Fruit fly (Drosophila melanogaster): Measurements from ENCODE around the gene SCaMC.

Gene SCaMC

dm6 chr3L:12455034-12455433, 40.4 kb upstream of the SCaMC start (continued):
- peak; percentile 74 for TF ChIP-seq Eip78C (GFP tag)
- peak; percentile 13 for TF ChIP-seq Met (GFP tag; optimal IDR thresholded peaks at IDR 0.05)
- TF ChIP-seq CG3919 (GFP tag; optimal IDR thresholded peaks at IDR 0.05) = peak; percentile 25
- no peak for TF ChIP-seq Hr4 (GFP tag; optimal IDR thresholded peaks at IDR 0.05)
- TF ChIP-seq Ets21C (GFP tag; optimal IDR thresholded peaks at IDR 0.05) = no peak
- no peak for TF ChIP-seq Eip75B (GFP tag; optimal IDR thresholded peaks at IDR 0.05)
- TF ChIP-seq Sox102F (GFP tag; optimal IDR thresholded peaks at IDR 0.05) = no peak
- no peak for TF ChIP-seq Sox15 (GFP tag; optimal IDR thresholded peaks at IDR 0.05)
- peak; percentile 24 for TF ChIP-seq pdm3 (GFP tag; optimal IDR thresholded peaks at IDR 0.05)
- no peak for TF ChIP-seq fkh (GFP tag; optimal IDR thresholded peaks at IDR 0.05)
- no peak for TF ChIP-seq eg (GFP tag; IDR thresholded peaks at IDR 0.05)
- TF ChIP-seq CG6163 (GFP tag; IDR thresholded peaks at IDR 0.05) = no peak
- TF ChIP-seq CG32006 (GFP tag; optimal IDR thresholded peaks at IDR 0.05) = peak; percentile 49
- peak; percentile 56 for TF ChIP-seq svp (GFP tag)
- peak; percentile 51 for TF ChIP-seq CG3032 (tag; optimal IDR thresholded peaks at IDR 0.05)
- no peak for TF ChIP-seq Lpt (GFP tag; optimal IDR thresholded peaks at IDR 0.05)
- TF ChIP-seq CG6276 (GFP tag; optimal IDR thresholded peaks at IDR 0.05) = no peak
- TF ChIP-seq acj6 (GFP tag; optimal IDR thresholded peaks at IDR 0.05) = peak; percentile 34
- TF ChIP-seq Smox (GFP tag; optimal IDR thresholded peaks at IDR 0.05) = no peak
- TF ChIP-seq CG15336 (GFP tag; IDR thresholded peaks at IDR 0.05) = no peak
- no peak for TF ChIP-seq fd85E (GFP tag; optimal IDR thresholded peaks at IDR 0.05)
- TF ChIP-seq Blimp-1 (GFP tag; optimal IDR thresholded peaks at IDR 0.05) = no peak
- TF ChIP-seq lz (GFP tag; optimal IDR thresholded peaks at IDR 0.05) = no peak
- TF ChIP-seq achi (GFP tag; optimal IDR thresholded peaks at IDR 0.05) = peak; percentile 32
- TF ChIP-seq CG11902 (GFP tag; optimal IDR thresholded peaks at IDR 0.05) = no peak
- peak; percentile 14 to 52 for TF ChIP-seq ss (GFP tag; optimal IDR thresholded peaks at IDR 0.05)
- peak; percentile 13 for TF ChIP-seq Sox14 (GFP tag; optimal IDR thresholded peaks at IDR 0.05)
- no peak for TF ChIP-seq CG7368 (GFP tag; optimal IDR thresholded peaks at IDR 0.05)
- no peak for TF ChIP-seq CG9139 (GFP tag; optimal IDR thresholded peaks at IDR 0.05)
- TF ChIP-seq Gug (GFP tag; IDR thresholded peaks at IDR 0.05) = no peak
- TF ChIP-seq CG6854 (GFP tag; optimal IDR thresholded peaks at IDR 0.05) = no peak
- TF ChIP-seq CG10631 (GFP tag; optimal IDR thresholded peaks at IDR 0.05) = no peak
- no peak for TF ChIP-seq CG1621 (tag; optimal IDR thresholded peaks at IDR 0.05)
- no peak for TF ChIP-seq vri (GFP tag; optimal IDR thresholded peaks at IDR 0.05)
- peak; percentile 32 for TF ChIP-seq OdsH (GFP tag; optimal IDR thresholded peaks at IDR 0.05)
- TF ChIP-seq salr (GFP tag; optimal IDR thresholded peaks at IDR 0.05) = peak in 1 of 2 experiments; percentile 21
- peak; percentile 2 for TF ChIP-seq dsx (GFP tag; optimal IDR thresholded peaks at IDR 0.05; ENCODE audit: poor library complexity, severe bottlenecking)
- TF ChIP-seq CG4318 (GFP tag; optimal IDR thresholded peaks at IDR 0.05) = no peak

dm6 chr3L:12453529-12453928, 38.9 kb upstream of the SCaMC start:
- no peak for TF ChIP-seq pdm3 (GFP tag; optimal IDR thresholded peaks at IDR 0.05)
- peak; percentile 45 for TF ChIP-seq Eip78C (GFP tag)

dm6 chr3L:12447501-12447900, 32.9 kb upstream of the SCaMC start:
- TF ChIP-seq CG10669 (GFP tag; optimal IDR thresholded peaks at IDR 0.05) = no peak
- TF ChIP-seq Gug (GFP tag; IDR thresholded peaks at IDR 0.05) = no peak
- no peak for TF ChIP-seq salr (GFP tag; optimal IDR thresholded peaks at IDR 0.05)
- TF ChIP-seq CG3919 (GFP tag; optimal IDR thresholded peaks at IDR 0.05) = peak; percentile 7
- TF ChIP-seq CG4318 (GFP tag; optimal IDR thresholded peaks at IDR 0.05) = peak; percentile 3
- peak; percentile 68 for TF ChIP-seq Eip78C (GFP tag)
- no peak for TF ChIP-seq lz (GFP tag; optimal IDR thresholded peaks at IDR 0.05)
- no peak for TF ChIP-seq Ets21C (GFP tag; optimal IDR thresholded peaks at IDR 0.05)
- peak; percentile 10 for TF ChIP-seq Smox (GFP tag; optimal IDR thresholded peaks at IDR 0.05)
- TF ChIP-seq fd85E (GFP tag; optimal IDR thresholded peaks at IDR 0.05) = no peak
- TF ChIP-seq CG15336 (GFP tag; IDR thresholded peaks at IDR 0.05) = peak; percentile 51; the same call in 1 of the 2 replicates
- TF ChIP-seq Sox102F (GFP tag; optimal IDR thresholded peaks at IDR 0.05) = no peak
- TF ChIP-seq fkh (GFP tag; optimal IDR thresholded peaks at IDR 0.05) = no peak
- peak; percentile 17 for TF ChIP-seq OdsH (GFP tag; optimal IDR thresholded peaks at IDR 0.05)
- no peak for TF ChIP-seq Blimp-1 (GFP tag; optimal IDR thresholded peaks at IDR 0.05)
- TF ChIP-seq CG10631 (GFP tag; optimal IDR thresholded peaks at IDR 0.05) = no peak
- no peak for TF ChIP-seq CG7368 (GFP tag; optimal IDR thresholded peaks at IDR 0.05)
- no peak for TF ChIP-seq Sox14 (GFP tag; optimal IDR thresholded peaks at IDR 0.05)
- TF ChIP-seq CG8632 (GFP tag; optimal IDR thresholded peaks at IDR 0.05) = no peak
- no peak for TF ChIP-seq CG6854 (GFP tag; optimal IDR thresholded peaks at IDR 0.05)
- TF ChIP-seq Ets96B (tag; optimal IDR thresholded peaks at IDR 0.05) = no peak
- TF ChIP-seq svp (GFP tag) = peak; percentile 15
- TF ChIP-seq CG34406 (GFP tag; optimal IDR thresholded peaks at IDR 0.05) = no peak
- no peak for TF ChIP-seq cyc (GFP tag; optimal IDR thresholded peaks at IDR 0.05)
- TF ChIP-seq Met (GFP tag; optimal IDR thresholded peaks at IDR 0.05) = peak; percentile 6
- no peak for TF ChIP-seq CG1621 (tag; optimal IDR thresholded peaks at IDR 0.05)
- no peak for TF ChIP-seq CG6276 (GFP tag; optimal IDR thresholded peaks at IDR 0.05)
- no peak for TF ChIP-seq Hr39 (GFP tag; optimal IDR thresholded peaks at IDR 0.05)
- peak; percentile 52 for TF ChIP-seq CG32006 (GFP tag; optimal IDR thresholded peaks at IDR 0.05)
- no peak for TF ChIP-seq CG16779 (tag; optimal IDR thresholded peaks at IDR 0.05)
- TF ChIP-seq CG31627 (GFP tag; optimal IDR thresholded peaks at IDR 0.05) = no peak

All from whole organism, prepupa.